Fruit fly (Drosophila melanogaster) whole organism, larva: ENCODE data around the gene lap.
A peak's percentile ranks its signal among the peaks of the same experiment; 100 is the strongest.

ENCODE experiments used
- noc ChIP-seq: fragments of 200-800 bp; sonication (Bioruptor generic); optimal IDR thresholded peaks from 3 replicates; lab custom pipeline; 2019; ENCODE audit warnings: missing biosample characterization, mild to moderate bottlenecking, missing genetic modification characterization, moderate library complexity

The lap gene

dm6 chr3R:7186242-7187092 is at the start of gene lap, which contains the start of gene CG10055:
Gene lap, plus strand, starts transcription at chr3R:7186994.
Gene CG10055, minus strand, starts transcription at chr3R:7186673.
- no peak for TF ChIP-seq noc (tag; lab: Kevin White, UChicago)

DNA sequence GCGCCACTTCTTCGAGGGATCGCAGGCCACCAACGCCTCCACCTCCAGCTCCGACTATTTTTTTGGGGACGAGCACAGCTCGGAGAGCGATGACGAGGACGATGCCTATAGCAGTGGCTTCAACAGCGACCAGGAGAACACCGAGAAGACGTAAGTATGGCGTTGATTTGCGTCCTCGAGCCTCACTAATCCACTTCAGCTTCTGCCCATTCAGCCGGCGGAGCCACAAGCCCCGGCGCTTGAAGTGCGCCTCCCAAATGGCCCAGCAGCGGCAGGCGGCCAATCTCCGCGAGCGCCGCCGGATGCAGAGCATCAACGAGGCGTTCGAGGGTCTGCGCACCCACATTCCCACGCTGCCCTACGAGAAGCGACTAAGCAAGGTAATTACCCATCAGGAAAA is 49.6 kb upstream of the lap start:
- no peak for TF ChIP-seq noc (tag; lab: Kevin White, UChicago)

DNA sequence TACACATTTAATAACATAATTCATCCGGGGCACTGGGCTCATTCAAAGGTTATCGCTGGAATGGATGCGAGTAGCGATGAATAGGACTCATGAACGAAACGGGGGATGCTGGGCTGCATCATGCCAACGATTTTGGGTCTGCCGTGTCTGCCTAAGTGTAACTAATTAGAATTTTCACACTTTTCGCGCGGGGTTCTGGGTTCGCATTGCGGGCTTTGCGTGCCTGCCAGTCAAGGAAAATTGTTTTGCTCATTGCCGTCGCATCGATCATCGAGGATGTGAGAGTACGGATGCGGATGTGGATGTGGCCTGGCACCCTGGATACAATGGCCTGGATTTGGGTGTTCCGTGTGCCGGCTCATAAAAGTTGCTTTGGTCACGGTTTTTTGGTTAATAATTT is 48.7 kb upstream of the lap start:
- no peak for TF ChIP-seq noc (tag; lab: Kevin White, UChicago)

DNA sequence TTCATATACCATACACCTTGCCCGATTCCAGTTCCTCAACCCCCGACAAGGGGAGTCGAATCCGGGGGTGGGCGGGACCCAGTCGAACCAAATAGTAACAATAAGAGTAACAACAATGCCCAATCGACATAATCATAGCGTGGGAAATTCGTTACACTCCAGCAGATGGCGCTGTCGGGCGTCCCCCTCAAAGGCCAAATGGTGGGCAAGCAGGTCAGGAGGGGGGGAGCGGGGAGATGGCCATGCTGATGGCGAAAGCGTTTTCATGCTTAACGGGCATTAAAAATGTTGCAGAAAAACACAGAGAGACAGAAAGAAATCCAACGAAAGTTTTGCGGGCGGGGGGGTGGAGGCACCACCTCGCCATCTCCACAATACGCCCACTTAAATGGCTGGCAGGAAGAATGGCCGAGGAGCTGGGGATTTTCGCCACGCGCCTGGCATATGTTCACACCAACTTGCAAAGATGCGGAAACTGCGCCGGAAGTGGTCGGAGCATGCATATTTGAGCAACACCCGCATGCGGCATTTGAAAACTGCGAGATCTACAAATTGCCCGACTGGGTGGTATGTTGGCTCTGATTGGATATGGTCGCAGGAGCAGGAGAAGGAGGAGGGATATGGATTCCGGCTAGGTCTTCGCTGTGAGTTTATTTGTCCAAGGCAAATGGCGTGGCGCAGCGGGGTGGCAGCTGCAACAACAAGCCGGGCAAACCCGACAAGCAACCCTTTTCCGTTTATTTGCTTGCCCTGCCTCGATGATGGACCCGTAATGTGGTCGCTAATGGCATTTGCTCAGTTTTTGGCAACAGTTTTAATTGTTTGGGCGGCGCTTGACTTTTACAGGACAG is 47.4 kb upstream of the lap start:
- no peak for TF ChIP-seq noc (tag; lab: Kevin White, UChicago)

- TF ChIP-seq noc (tag; lab: Kevin White, UChicago): no peak
Measured at dm6 chr3R:7142580-7142979, 44.2 kb upstream of the lap start.

DNA sequence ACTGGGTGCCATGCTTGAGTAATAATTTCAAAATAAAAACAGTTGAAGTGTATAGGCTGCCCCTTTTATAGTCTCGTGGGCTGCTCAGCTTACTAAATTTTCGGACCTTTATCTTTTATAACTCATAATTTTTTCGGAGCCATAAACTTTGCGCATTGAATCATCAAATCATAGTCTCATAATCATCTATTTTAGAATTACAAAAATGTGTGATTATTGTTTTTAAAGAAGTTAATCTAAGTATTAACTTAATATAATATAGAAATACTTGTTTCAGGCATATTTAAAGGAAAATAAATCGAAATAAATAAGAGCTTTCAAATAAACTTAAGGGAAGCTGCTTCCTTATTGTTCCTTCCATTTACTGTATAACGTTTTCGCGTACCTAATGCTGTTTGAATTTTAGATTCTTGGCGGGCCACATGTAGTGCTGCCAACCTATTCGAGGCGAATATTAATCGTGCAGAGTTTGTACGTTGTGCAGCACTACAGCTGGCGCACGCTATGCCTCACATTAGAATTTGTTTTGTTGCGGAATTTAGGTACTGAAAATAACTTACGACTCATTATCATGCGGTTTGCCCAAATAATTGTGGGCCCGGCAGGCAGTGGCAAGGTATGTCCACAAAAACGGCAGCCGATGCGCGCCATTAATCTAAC is 42.4 kb upstream of the lap start, which contains the start of the genes CG14610 and CG2656:
CG14610 (minus strand) TSS at position 51 of the 660 bp plus-strand sequence.
CG2656 (plus strand) TSS at position 480 of the 660 bp plus-strand sequence.
- TF ChIP-seq noc (tag; lab: Kevin White, UChicago): no peak

DNA sequence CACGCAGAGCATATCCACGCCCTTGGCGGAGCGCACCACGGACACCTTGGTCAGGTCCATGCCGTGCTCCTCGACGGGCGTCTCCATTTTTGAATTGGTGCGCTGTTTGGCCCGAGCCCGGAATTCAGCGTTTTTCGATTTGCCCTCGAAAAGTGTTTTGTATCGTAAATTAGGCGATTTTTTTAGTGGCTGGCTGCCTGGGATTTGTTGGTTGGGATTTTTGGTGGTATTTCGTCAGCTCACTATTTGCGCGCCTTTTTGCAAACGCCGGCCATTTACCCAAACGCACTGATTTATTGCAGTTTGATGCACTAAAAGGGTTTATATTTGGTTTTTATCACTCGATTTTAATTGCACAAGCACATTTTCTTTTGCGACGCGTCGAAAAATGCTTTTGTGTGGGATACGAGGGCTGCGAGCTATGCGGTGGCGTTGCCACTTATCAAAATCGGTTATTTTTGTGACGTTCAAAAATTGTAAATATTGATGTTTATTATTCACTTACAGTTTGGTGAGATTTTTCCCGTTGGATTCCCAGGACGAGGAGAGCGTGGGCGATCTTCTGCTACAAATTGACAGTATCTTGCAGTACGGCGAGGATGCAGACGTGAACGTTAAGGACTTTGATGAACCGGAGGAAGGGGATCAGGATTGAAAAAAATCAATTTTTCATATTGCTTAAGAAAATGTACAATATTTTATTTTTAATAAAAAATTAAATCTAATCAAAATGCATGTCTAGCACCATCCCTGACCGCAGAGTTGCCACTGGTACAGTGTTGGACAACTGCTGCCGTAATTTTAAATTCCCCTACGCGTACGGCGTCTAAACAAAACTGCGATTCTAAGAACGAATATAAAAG is 36.0 kb upstream of the lap start, which contains the start of the genes gfzf and Sas-4:
gfzf (minus strand) TSS at position 425 of the 863 bp plus-strand sequence.
Sas-4 (plus strand) TSS at position 824 of the 863 bp plus-strand sequence.
- TF ChIP-seq noc (tag; lab: Kevin White, UChicago): peak; percentile 39

dm6 chr3R:7154586-7155357 is 32.0 kb upstream of the lap start, which contains the start of gene MAGE:
Gene MAGE, minus strand, starts transcription at chr3R:7155180.
- no peak for TF ChIP-seq noc (tag; lab: Kevin White, UChicago)

dm6 chr3R:7157102-7157501 is 29.7 kb upstream of the lap start:
- no peak for TF ChIP-seq noc (tag; lab: Kevin White, UChicago)

- TF ChIP-seq noc (tag; lab: Kevin White, UChicago): no peak
Measured at dm6 chr3R:7159615-7160014, 27.2 kb upstream of the lap start.

DNA sequence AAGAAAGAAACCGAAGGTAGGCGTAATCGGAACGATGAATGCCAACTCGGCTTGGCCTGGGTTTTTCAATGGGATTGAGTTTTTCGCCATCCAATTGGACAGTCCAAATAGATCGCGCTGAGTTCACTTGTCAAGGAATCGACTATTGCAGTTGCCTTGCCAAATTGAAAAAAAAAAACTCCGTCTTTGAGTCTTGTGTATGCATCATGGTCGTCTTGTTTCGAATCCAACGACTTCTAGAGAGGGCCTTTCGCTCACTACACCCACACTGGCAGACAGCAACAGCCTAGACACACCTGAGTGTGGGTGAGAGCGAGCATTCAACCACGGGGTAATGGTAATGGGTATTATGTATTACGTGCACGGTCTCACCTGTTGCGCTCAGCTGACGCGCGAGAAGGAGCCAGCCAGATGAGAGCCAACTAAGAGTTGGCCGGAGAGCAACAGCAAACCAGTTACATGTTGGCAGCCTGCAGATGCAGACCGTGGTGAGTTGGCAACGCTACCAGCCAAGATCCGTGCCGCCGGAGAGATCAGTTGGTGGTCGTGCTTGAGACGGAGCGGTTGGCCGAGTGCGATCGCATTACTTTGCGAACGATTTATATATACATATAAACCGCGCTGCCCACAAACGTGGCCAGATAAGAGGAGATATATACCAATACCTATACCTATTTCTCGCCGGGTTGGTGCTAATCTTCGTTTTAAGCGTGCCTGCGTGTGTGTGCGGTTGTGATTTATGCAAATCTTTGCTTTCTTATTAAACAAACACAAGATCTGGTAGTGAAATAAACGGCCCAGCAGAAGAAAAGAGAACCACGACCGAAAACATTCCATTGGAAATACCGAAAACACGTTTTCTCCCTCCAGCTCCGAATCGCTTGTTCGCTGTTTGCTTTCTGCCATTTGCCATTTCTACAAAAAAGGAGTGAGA is 24.2 kb upstream of the lap start, which contains the start of gene sas:
sas (plus strand) TSS at position 453 of the 934 bp plus-strand sequence.
- no peak for TF ChIP-seq noc (tag; lab: Kevin White, UChicago)

dm6 chr3R:7169927-7170326 is 16.9 kb upstream of the lap start:
- TF ChIP-seq noc (tag; lab: Kevin White, UChicago): no peak
